Comparison of ENCODE assay signal across 1 fruit fly cellular context in the genomic region with DNA sequence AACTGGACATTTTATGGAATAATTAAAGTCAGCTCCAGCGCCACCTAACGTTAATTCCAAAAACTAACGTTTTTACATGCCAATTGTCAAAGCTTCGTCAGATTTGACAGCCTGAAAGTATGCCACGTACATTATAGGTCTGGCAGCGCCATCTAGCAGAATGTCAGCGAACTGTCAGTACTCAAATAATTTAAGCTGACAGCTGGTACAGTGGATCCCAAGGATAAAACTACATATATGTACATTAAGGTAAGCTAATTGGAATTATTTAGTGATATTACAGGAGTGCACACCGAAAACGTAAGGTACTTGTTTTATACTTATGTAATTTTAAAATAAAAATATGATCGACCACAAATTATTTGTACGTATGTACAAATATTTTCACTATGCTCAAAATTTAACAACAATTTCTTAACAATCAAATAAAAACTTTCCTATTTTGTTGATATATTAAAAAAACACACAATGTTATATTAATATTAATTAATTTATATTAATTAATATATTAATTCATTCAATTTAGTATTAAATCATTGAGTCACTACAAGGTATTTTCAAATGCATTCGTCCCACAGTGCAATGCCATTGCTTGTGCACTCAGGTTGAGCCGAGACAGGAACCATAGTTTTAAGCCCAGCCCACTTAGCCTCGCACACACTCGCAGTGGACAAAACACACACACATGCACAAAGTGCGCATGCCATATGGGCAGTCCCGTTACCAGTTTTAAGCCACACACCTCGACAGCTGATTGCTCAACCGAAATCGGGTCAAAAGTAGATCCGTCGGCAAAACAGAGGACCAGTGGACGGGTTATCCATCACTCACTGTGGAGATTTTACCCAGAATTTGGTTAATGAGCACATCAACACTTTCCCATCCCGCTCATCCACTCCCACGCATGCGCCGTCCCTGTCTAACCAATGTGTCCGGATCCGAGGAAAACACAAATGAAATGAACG.
TF ChIP-seq lines count a peak whose summit lies in the region.

No protein-coding gene starts in this region.

TF ChIP-seq in whole organism, embryonic, 481 proteins besides CTCF, POLR2A, EP300 and RAD21 (continued from another document and continues in another):
- TF ChIP-seq NfI (GFP tag; optimal IDR thresholded peaks at IDR 0.05; lab: Kevin White, UChicago), result peak; percentile 80
- peak; percentile 61 for TF ChIP-seq Deaf1 (tag; optimal IDR thresholded peaks at IDR 0.05; lab: Kevin White, UChicago)
- TF ChIP-seq NC2α (GFP tag; optimal IDR thresholded peaks at IDR 0.05; lab: Kevin White, UChicago), result peak; percentile 41
- TF ChIP-seq Stat92E (GFP tag; optimal IDR thresholded peaks at IDR 0.05; lab: Kevin White, UChicago), result peak in 1 of 3 experiments; percentile 21
- TF ChIP-seq CG8388 (GFP tag; optimal IDR thresholded peaks at IDR 0.05; lab: Kevin White, UChicago), result peak; percentile 89
- TF ChIP-seq CG14050 (GFP tag; IDR thresholded peaks at IDR 0.05; lab: Robert Waterston, UW), result peak; percentile 12; the same call in 1 of the 3 replicates
- TF ChIP-seq Dp (GFP tag; optimal IDR thresholded peaks at IDR 0.05; lab: Kevin White, UChicago), result no peak
- peak; percentile 80 for TF ChIP-seq ind (GFP tag; optimal IDR thresholded peaks at IDR 0.05; lab: Kevin White, UChicago)
- no peak for TF ChIP-seq crc (GFP tag; optimal IDR thresholded peaks at IDR 0.05; lab: Kevin White, UChicago)
- TF ChIP-seq cg (GFP tag; optimal IDR thresholded peaks at IDR 0.05; lab: Kevin White, UChicago), result peak; percentile 96
- peak; percentile 20 for TF ChIP-seq CG1792 (GFP tag; optimal IDR thresholded peaks at IDR 0.05; lab: Kevin White, UChicago)
- TF ChIP-seq PHDP (tag; optimal IDR thresholded peaks at IDR 0.05; lab: Kevin White, UChicago), result peak; percentile 90
- TF ChIP-seq Neu2 (GFP tag; optimal IDR thresholded peaks at IDR 0.05; lab: Kevin White, UChicago; ENCODE audit: borderline replicate concordance), result peak; percentile 22
- peak; percentile 25 for TF ChIP-seq YL-1 (GFP tag; optimal IDR thresholded peaks at IDR 0.05; lab: Kevin White, UChicago)
- TF ChIP-seq Doc2 (GFP tag; IDR thresholded peaks at IDR 0.05; lab: Robert Waterston, UW), result no peak
- TF ChIP-seq CG12299 (tag; optimal IDR thresholded peaks at IDR 0.05; lab: Kevin White, UChicago), result peak; percentile 73
- peak in 1 of 2 experiments; percentile 63 for TF ChIP-seq chif (GFP tag; optimal IDR thresholded peaks at IDR 0.05; lab: Kevin White, UChicago)
- TF ChIP-seq jigr1 (GFP tag; IDR thresholded peaks at IDR 0.05; lab: Robert Waterston, UW), result 0 out of 3 replicates have a peak, but pooled peaks have one; percentile 8
- peak; percentile 88 for TF ChIP-seq CG18599 (GFP tag; optimal IDR thresholded peaks at IDR 0.05; lab: Kevin White, UChicago)
- TF ChIP-seq zfh1 (GFP tag; IDR thresholded peaks at IDR 0.05; lab: Robert Waterston, UW), result peak; percentile 84
- peak; percentile 21 for TF ChIP-seq Myb (GFP tag; optimal IDR thresholded peaks at IDR 0.05; lab: Kevin White, UChicago)
- TF ChIP-seq sima (GFP tag; optimal IDR thresholded peaks at IDR 0.05; lab: Kevin White, UChicago), result peak; percentile 7
- TF ChIP-seq grn (GFP tag; optimal IDR thresholded peaks at IDR 0.05; lab: Kevin White, UChicago), result no peak
- TF ChIP-seq CG15269 (tag; optimal IDR thresholded peaks at IDR 0.05; lab: Kevin White, UChicago), result peak; percentile 86
- peak; percentile 53 for TF ChIP-seq chn (GFP tag; optimal IDR thresholded peaks at IDR 0.05; lab: Kevin White, UChicago)
- peak; percentile 58 for TF ChIP-seq CG10366 (GFP tag; IDR thresholded peaks at IDR 0.05; lab: Robert Waterston, UW)
- TF ChIP-seq gcm (GFP tag; optimal IDR thresholded peaks at IDR 0.05; lab: Kevin White, UChicago), result peak; percentile 90
- peak; percentile 81 for TF ChIP-seq HmgZ (tag; optimal IDR thresholded peaks at IDR 0.05; lab: Kevin White, UChicago)
- TF ChIP-seq Lhr (GFP tag; optimal IDR thresholded peaks at IDR 0.05; lab: Kevin White, UChicago), result peak; percentile 79
- peak; percentile 96 for TF ChIP-seq Med (GFP tag; lab: Kevin White, UChicago)
- TF ChIP-seq mld (GFP tag; IDR thresholded peaks at IDR 0.05; lab: Robert Waterston, UW; ENCODE audit: partially characterized antibody), result no peak
- no peak for TF ChIP-seq Adf1 (GFP tag; IDR thresholded peaks at IDR 0.05; lab: Robert Waterston, UW)
- peak; percentile 36; the same call in 1 of the 2 replicates for TF ChIP-seq peb (GFP tag; IDR thresholded peaks at IDR 0.05; lab: Robert Waterston, UW)
- TF ChIP-seq h (optimal IDR thresholded peaks at IDR 0.05; lab: Kevin White, UChicago), result no peak
- no peak for TF ChIP-seq wek (GFP tag; optimal IDR thresholded peaks at IDR 0.05; lab: Kevin White, UChicago)
- TF ChIP-seq CG6683 (GFP tag; optimal IDR thresholded peaks at IDR 0.05; lab: Kevin White, UChicago), result peak; percentile 68
- TF ChIP-seq Lpt (GFP tag; optimal IDR thresholded peaks at IDR 0.05; lab: Kevin White, UChicago), result no peak
- peak; percentile 41 for TF ChIP-seq shn (GFP tag; optimal IDR thresholded peaks at IDR 0.05; lab: Kevin White, UChicago)
- TF ChIP-seq CG11504 (tag; optimal IDR thresholded peaks at IDR 0.05; lab: Kevin White, UChicago), result peak; percentile 85
- TF ChIP-seq tap (tag; optimal IDR thresholded peaks at IDR 0.05; lab: Kevin White, UChicago), result peak; percentile 74
- TF ChIP-seq CG7556 (GFP tag; optimal IDR thresholded peaks at IDR 0.05; lab: Kevin White, UChicago), result peak; percentile 93
- TF ChIP-seq dan (GFP tag; IDR thresholded peaks at IDR 0.05; lab: Robert Waterston, UW), result no peak
- TF ChIP-seq fru (optimal IDR thresholded peaks at IDR 0.05; lab: Kevin White, UChicago), result no peak
- no peak for TF ChIP-seq gfzf (GFP tag; optimal IDR thresholded peaks at IDR 0.05; lab: Kevin White, UChicago)
- TF ChIP-seq CG32772 (GFP tag; IDR thresholded peaks at IDR 0.05; lab: Robert Waterston, UW), result 0 out of 2 replicates have a peak, but pooled peaks have one; percentile 42
- no peak for TF ChIP-seq prd (optimal IDR thresholded peaks at IDR 0.05; lab: Kevin White, UChicago)
- TF ChIP-seq prd (GFP tag; IDR thresholded peaks at IDR 0.05; lab: Robert Waterston, UW), result peak; percentile 79
- TF ChIP-seq nmo (GFP tag; optimal IDR thresholded peaks at IDR 0.05; lab: Kevin White, UChicago), result peak; percentile 90
- TF ChIP-seq Ravus (GFP tag; IDR thresholded peaks at IDR 0.05; lab: Robert Waterston, UW), result peak; percentile 33
- TF ChIP-seq bbx (GFP tag; IDR thresholded peaks at IDR 0.05; lab: Robert Waterston, UW; ENCODE audit: partially characterized antibody), result peak; percentile 51; the same call in 1 of the 2 replicates
- TF ChIP-seq CG4424 (GFP tag; optimal IDR thresholded peaks at IDR 0.05; lab: Kevin White, UChicago), result peak; percentile 89
- no peak; the same call in 1 of the 2 replicates for TF ChIP-seq tna (GFP tag; IDR thresholded peaks at IDR 0.05; lab: Robert Waterston, UW; ENCODE audit: partially characterized antibody)
- TF ChIP-seq Rfx (GFP tag; IDR thresholded peaks at IDR 0.05; lab: Robert Waterston, UW), result peak; percentile 76
- no peak; the same call in none of the 2 replicates for TF ChIP-seq ssp (GFP tag; IDR thresholded peaks at IDR 0.05; lab: Robert Waterston, UW)
- peak; percentile 49; the same call in 1 of the 3 replicates for TF ChIP-seq CG7357 (GFP tag; IDR thresholded peaks at IDR 0.05; lab: Robert Waterston, UW)
- TF ChIP-seq CG2875 (GFP tag; optimal IDR thresholded peaks at IDR 0.05; lab: Kevin White, UChicago), result peak; percentile 52
- peak; percentile 94 for TF ChIP-seq gem (tag; optimal IDR thresholded peaks at IDR 0.05; lab: Kevin White, UChicago)
- no peak for TF ChIP-seq hbn (GFP tag; IDR thresholded peaks at IDR 0.05; lab: Robert Waterston, UW; ENCODE audit: partially characterized antibody)
- TF ChIP-seq Poxn (GFP tag; IDR thresholded peaks at IDR 0.05; lab: Robert Waterston, UW), result no peak
- TF ChIP-seq CrebB (tag; optimal IDR thresholded peaks at IDR 0.05; lab: Kevin White, UChicago), result peak; percentile 56
- TF ChIP-seq CG2202 (tag; optimal IDR thresholded peaks at IDR 0.05; lab: Kevin White, UChicago), result peak; percentile 69
- TF ChIP-seq CG13894 (tag; optimal IDR thresholded peaks at IDR 0.05; lab: Kevin White, UChicago), result peak; percentile 42
- TF ChIP-seq gro (GFP tag; optimal IDR thresholded peaks at IDR 0.05; lab: Kevin White, UChicago), result peak; percentile 24
- TF ChIP-seq trh (GFP tag; optimal IDR thresholded peaks at IDR 0.05; lab: Kevin White, UChicago), result peak; percentile 47
- TF ChIP-seq CG4282 (GFP tag; optimal IDR thresholded peaks at IDR 0.05; lab: Kevin White, UChicago), result peak; percentile 52
- TF ChIP-seq Tbp (GFP tag; optimal IDR thresholded peaks at IDR 0.05; lab: Kevin White, UChicago), result no peak
- peak; percentile 48 for TF ChIP-seq ap (GFP tag; IDR thresholded peaks at IDR 0.05; lab: Robert Waterston, UW)
- no peak for TF ChIP-seq C15 (GFP tag; IDR thresholded peaks at IDR 0.05; lab: Robert Waterston, UW)
- peak; percentile 55 for TF ChIP-seq NC2β (GFP tag; optimal IDR thresholded peaks at IDR 0.05; lab: Kevin White, UChicago)
- peak; percentile 39 for TF ChIP-seq org-1 (GFP tag; optimal IDR thresholded peaks at IDR 0.05; lab: Kevin White, UChicago)
- peak; percentile 58 for TF ChIP-seq CG30431 (GFP tag; optimal IDR thresholded peaks at IDR 0.05; lab: Kevin White, UChicago)
- peak; percentile 8 for TF ChIP-seq repo (GFP tag; optimal IDR thresholded peaks at IDR 0.05; lab: Kevin White, UChicago)
- peak; percentile 88 for TF ChIP-seq CG11456 (GFP tag; IDR thresholded peaks at IDR 0.05; lab: Robert Waterston, UW)
- peak; percentile 53 for TF ChIP-seq CG7745 (tag; optimal IDR thresholded peaks at IDR 0.05; lab: Kevin White, UChicago)
- no peak for TF ChIP-seq hb (GFP tag; IDR thresholded peaks at IDR 0.05; lab: Robert Waterston, UW; ENCODE audit: partially characterized antibody)
- TF ChIP-seq nerfin-1 (tag; optimal IDR thresholded peaks at IDR 0.05; lab: Kevin White, UChicago), result peak; percentile 76
- peak; percentile 45; the same call in 1 of the 2 replicates for TF ChIP-seq CG4730 (GFP tag; IDR thresholded peaks at IDR 0.05; lab: Robert Waterston, UW)
- peak; percentile 71 for TF ChIP-seq kay (GFP tag; optimal IDR thresholded peaks at IDR 0.05; lab: Kevin White, UChicago)
- peak; percentile 83 for TF ChIP-seq Xrp1 (GFP tag; IDR thresholded peaks at IDR 0.05; lab: Robert Waterston, UW)
- peak; percentile 41 for TF ChIP-seq CG12236 (GFP tag; optimal IDR thresholded peaks at IDR 0.05; lab: Kevin White, UChicago)
- peak; percentile 80 for TF ChIP-seq CG31365 (tag; optimal IDR thresholded peaks at IDR 0.05; lab: Kevin White, UChicago)
- peak; percentile 52 for TF ChIP-seq Side (GFP tag; optimal IDR thresholded peaks at IDR 0.05; lab: Kevin White, UChicago)
- peak; percentile 88 for TF ChIP-seq CG13424 (tag; optimal IDR thresholded peaks at IDR 0.05; lab: Kevin White, UChicago)
- TF ChIP-seq pnt (GFP tag; optimal IDR thresholded peaks at IDR 0.05; lab: Kevin White, UChicago), result peak; percentile 46
- TF ChIP-seq CG13624 (GFP tag; optimal IDR thresholded peaks at IDR 0.05; lab: Kevin White, UChicago), result peak; percentile 29
- TF ChIP-seq CG7786 (GFP tag; optimal IDR thresholded peaks at IDR 0.05; lab: Kevin White, UChicago), result no peak
- peak; percentile 81 for TF ChIP-seq CG10147 (GFP tag; optimal IDR thresholded peaks at IDR 0.05; lab: Kevin White, UChicago)
- no peak for TF ChIP-seq pb (GFP tag; optimal IDR thresholded peaks at IDR 0.05; lab: Kevin White, UChicago)
- TF ChIP-seq Atf6 (GFP tag; IDR thresholded peaks at IDR 0.05; lab: Robert Waterston, UW), result peak; percentile 70
- peak; percentile 70 for TF ChIP-seq Bgb (GFP tag; IDR thresholded peaks at IDR 0.05; lab: Robert Waterston, UW; ENCODE audit: partially characterized antibody)
- TF ChIP-seq row (GFP tag; IDR thresholded peaks at IDR 0.05; lab: Robert Waterston, UW), result peak; percentile 88
- TF ChIP-seq ken (GFP tag; IDR thresholded peaks at IDR 0.05; lab: Robert Waterston, UW), result peak; percentile 83
- TF ChIP-seq CG9817 (tag; optimal IDR thresholded peaks at IDR 0.05; lab: Kevin White, UChicago), result peak; percentile 60
- TF ChIP-seq ham (GFP tag; IDR thresholded peaks at IDR 0.05; lab: Robert Waterston, UW), result no peak
- TF ChIP-seq sim (GFP tag; IDR thresholded peaks at IDR 0.05; lab: Robert Waterston, UW), result peak; percentile 49; the same call in 1 of the 2 replicates
- peak; percentile 80 for TF ChIP-seq CG15601 (tag; optimal IDR thresholded peaks at IDR 0.05; lab: Kevin White, UChicago)
- peak; percentile 57; the same call in 2 of the 3 replicates for TF ChIP-seq Mrtf (GFP tag; IDR thresholded peaks at IDR 0.05; lab: Robert Waterston, UW)
- TF ChIP-seq Nf-YA (GFP tag; IDR thresholded peaks at IDR 0.05; lab: Robert Waterston, UW), result peak; percentile 15; the same call in 1 of the 2 replicates
- TF ChIP-seq Sox100B (GFP tag; optimal IDR thresholded peaks at IDR 0.05; lab: Kevin White, UChicago), result peak; percentile 90
- TF ChIP-seq CG9797 (GFP tag; optimal IDR thresholded peaks at IDR 0.05; lab: Kevin White, UChicago), result no peak
- peak; percentile 87 for TF ChIP-seq CG33213 (GFP tag; optimal IDR thresholded peaks at IDR 0.05; lab: Kevin White, UChicago)
- TF ChIP-seq E2f2 (GFP tag; IDR thresholded peaks at IDR 0.05; lab: Robert Waterston, UW), result peak; percentile 47
- TF ChIP-seq zen2 (GFP tag; IDR thresholded peaks at IDR 0.05; lab: Robert Waterston, UW; ENCODE audit: partially characterized antibody), result no peak
- TF ChIP-seq ab (GFP tag; optimal IDR thresholded peaks at IDR 0.05; lab: Kevin White, UChicago), result no peak
- TF ChIP-seq CoRest (tag; optimal IDR thresholded peaks at IDR 0.05; lab: Kevin White, UChicago), result peak; percentile 90
- TF ChIP-seq cato (GFP tag; optimal IDR thresholded peaks at IDR 0.05; lab: Kevin White, UChicago; ENCODE audit: borderline replicate concordance), result no peak
- peak; percentile 78 for TF ChIP-seq salm (tag; optimal IDR thresholded peaks at IDR 0.05; lab: Kevin White, UChicago)
- TF ChIP-seq MTF-1 (GFP tag; optimal IDR thresholded peaks at IDR 0.05; lab: Kevin White, UChicago; ENCODE audit: borderline replicate concordance), result peak; percentile 22
- peak; percentile 83 for TF ChIP-seq HHEX (GFP tag; optimal IDR thresholded peaks at IDR 0.05; lab: Kevin White, UChicago)
- peak; percentile 19 for TF ChIP-seq Bdp1 (GFP tag; optimal IDR thresholded peaks at IDR 0.05; lab: Kevin White, UChicago)
- TF ChIP-seq CG14441 (GFP tag; IDR thresholded peaks at IDR 0.05; lab: Robert Waterston, UW), result peak; percentile 64
- TF ChIP-seq sisA (GFP tag; IDR thresholded peaks at IDR 0.05; lab: Robert Waterston, UW), result peak; percentile 64
- TF ChIP-seq CG11695 (GFP tag; IDR thresholded peaks at IDR 0.05; lab: Robert Waterston, UW), result peak; percentile 72; the same call in 2 of the 3 replicates
- TF ChIP-seq fu2 (GFP tag; optimal IDR thresholded peaks at IDR 0.05; lab: Kevin White, UChicago), result peak; percentile 62
- TF ChIP-seq Kr (GFP tag; optimal IDR thresholded peaks at IDR 0.05; lab: Kevin White, UChicago), result peak; percentile 56
- peak; percentile 71 for TF ChIP-seq z (GFP tag; IDR thresholded peaks at IDR 0.05; lab: Robert Waterston, UW)
- TF ChIP-seq CG7987 (GFP tag; optimal IDR thresholded peaks at IDR 0.05; lab: Kevin White, UChicago), result peak; percentile 52
